Worm (Caenorhabditis elegans) whole organism, L3 larva: ENCODE results near the gene Y59H11AM.4.

Experiments used
- R02D3.7 ChIP-seq: fragments of 150-350 bp; optimal IDR thresholded peaks from 2 replicates; lab custom pipeline; 2014; ENCODE audit warnings: missing biosample characterization, missing genetic modification characterization
- ZK546.5 ChIP-seq: sonication (generic microtip); optimal IDR thresholded peaks from 2 replicates; lab custom pipeline; 2017; ENCODE audit warnings: missing biosample characterization, missing genetic modification characterization
- aly-2 ChIP-seq: fragments of 150-350 bp; optimal IDR thresholded peaks from 2 replicates; lab custom pipeline; 2014; ENCODE audit warnings: missing biosample characterization, missing genetic modification characterization
- ceh-16 ChIP-seq: sonication (generic microtip); optimal IDR thresholded peaks from 2 replicates; lab custom pipeline; 2017; ENCODE audit warnings: missing biosample characterization, missing genetic modification characterization
- ceh-28 ChIP-seq: fragments of 150-350 bp; optimal IDR thresholded peaks from 2 replicates; lab custom pipeline; 2014; ENCODE audit warnings: missing biosample characterization, missing genetic modification reagents, missing genetic modification characterization
- ceh-82 ChIP-seq: fragments of 150-350 bp; optimal IDR thresholded peaks from 2 replicates; lab custom pipeline; 2014; ENCODE audit warnings: missing biosample characterization, missing genetic modification characterization
- ceh-9 ChIP-seq: sonication (generic microtip); optimal IDR thresholded peaks from 2 replicates; lab custom pipeline; 2018; ENCODE audit warnings: missing biosample characterization, missing genetic modification characterization
- egl-27 ChIP-seq: sonication (generic microtip); optimal IDR thresholded peaks from 4 replicates; lab custom pipeline; 2017; ENCODE audit warnings: missing biosample characterization, missing genetic modification reagents, missing genetic modification characterization
- egl-5 ChIP-seq: fragments of 150-350 bp; optimal IDR thresholded peaks from 2 replicates; lab custom pipeline; 2017; ENCODE audit warnings: missing biosample characterization, missing genetic modification reagents, missing genetic modification characterization, inconsistent platforms
- elt-2 ChIP-seq: sonication (generic microtip); optimal IDR thresholded peaks from 2 replicates; lab custom pipeline; 2016; ENCODE audit warnings: missing genetic modification reagents, mild to moderate bottlenecking, missing genetic modification characterization, missing compliant biosample characterization
- elt-3 ChIP-seq, 3 experiments: fragments of 150-350 bp in 1 of 3; sonication (generic microtip) in 2 of 3; optimal IDR thresholded peaks; 2 replicates in 2 of 3; 4 replicates in 1 of 3; lab custom pipeline; 2014 to 2017; ENCODE audit warnings: missing biosample characterization in 3 of 3, missing genetic modification characterization in 3 of 3
- eor-1 ChIP-seq, 2 experiments: fragments of 150-350 bp; optimal IDR thresholded peaks; 2 replicates each; lab custom pipeline; 2014 to 2018; ENCODE audit warnings: missing biosample characterization in 2 of 2, missing genetic modification characterization in 2 of 2
- fkh-10 ChIP-seq: sonication (generic microtip); optimal IDR thresholded peaks from 2 replicates; lab custom pipeline; 2017; ENCODE audit warnings: missing biosample characterization, missing genetic modification reagents, missing genetic modification characterization
- fkh-2 ChIP-seq: fragments of 150-350 bp; optimal IDR thresholded peaks from 2 replicates; lab custom pipeline; 2014; ENCODE audit warnings: missing biosample characterization, missing genetic modification reagents, missing genetic modification characterization
- hmg-11 ChIP-seq: sonication (generic microtip); optimal IDR thresholded peaks from 2 replicates; lab custom pipeline; 2016; ENCODE audit warnings: missing genetic modification characterization, missing compliant biosample characterization
- jun-1 ChIP-seq: fragments of 150-350 bp; optimal IDR thresholded peaks from 2 replicates; lab custom pipeline; 2014; ENCODE audit warnings: missing biosample characterization, missing genetic modification reagents, missing genetic modification characterization
- lin-15B ChIP-seq: fragments of 150-350 bp; optimal IDR thresholded peaks from 2 replicates; lab custom pipeline; 2014; ENCODE audit warnings: missing biosample characterization, missing genetic modification characterization
- lin-39 ChIP-seq: fragments of 150-350 bp; optimal IDR thresholded peaks from 2 replicates; lab custom pipeline; 2018; ENCODE audit warnings: missing biosample characterization, missing genetic modification reagents, missing genetic modification characterization
- lsy-12 ChIP-seq: sonication (generic microtip); optimal IDR thresholded peaks from 2 replicates; lab custom pipeline; 2016; ENCODE audit warnings: mild to moderate bottlenecking, missing genetic modification characterization, missing compliant biosample characterization
- mdl-1 ChIP-seq: fragments of 150-350 bp; optimal IDR thresholded peaks from 2 replicates; lab custom pipeline; 2014; ENCODE audit warnings: missing biosample characterization, missing genetic modification characterization
- mml-1 ChIP-seq: fragments of 150-350 bp; sonication (generic microtip); optimal IDR thresholded peaks from 3 replicates; lab custom pipeline; 2014; ENCODE audit warnings: missing biosample characterization, missing genetic modification characterization
- nfya-1 ChIP-seq: sonication (generic microtip); optimal IDR thresholded peaks from 2 replicates; lab custom pipeline; 2017; ENCODE audit warnings: missing genetic modification characterization, mild to moderate bottlenecking, missing compliant biosample characterization, antibody characterized with exemption, moderate library complexity; ENCODE audit not compliant: insufficient read depth
- nhr-11 ChIP-seq: fragments of 150-350 bp; optimal IDR thresholded peaks from 2 replicates; lab custom pipeline; 2014; ENCODE audit warnings: missing biosample characterization, missing genetic modification characterization
- nhr-12 ChIP-seq: fragments of 150-350 bp; optimal IDR thresholded peaks from 2 replicates; lab custom pipeline; 2014; ENCODE audit warnings: missing biosample characterization, missing genetic modification characterization
- nhr-237 ChIP-seq: fragments of 150-350 bp; optimal IDR thresholded peaks from 2 replicates; lab custom pipeline; 2014; ENCODE audit warnings: missing biosample characterization, missing genetic modification characterization
- nhr-25 ChIP-seq: sonication (generic microtip); optimal IDR thresholded peaks from 2 replicates; lab custom pipeline; 2017; ENCODE audit warnings: missing biosample characterization, missing genetic modification characterization
- nhr-28 ChIP-seq: fragments of 150-350 bp; optimal IDR thresholded peaks from 2 replicates; lab custom pipeline; 2014; ENCODE audit warnings: missing biosample characterization, missing genetic modification characterization
- nhr-43 ChIP-seq: sonication (generic microtip); optimal IDR thresholded peaks from 2 replicates; lab custom pipeline; 2016; ENCODE audit warnings: mild to moderate bottlenecking, missing genetic modification characterization, missing compliant biosample characterization; ENCODE audit not compliant: poor library complexity, severe bottlenecking
- nhr-67 ChIP-seq: fragments of 150-350 bp; optimal IDR thresholded peaks from 2 replicates; lab custom pipeline; 2014; ENCODE audit warnings: missing biosample characterization, missing genetic modification characterization
- nhr-76 ChIP-seq: fragments of 150-350 bp; sonication (generic microtip); optimal IDR thresholded peaks from 5 replicates; lab custom pipeline; 2014; ENCODE audit warnings: missing biosample characterization, missing genetic modification characterization
- nhr-77 ChIP-seq: fragments of 150-350 bp; optimal IDR thresholded peaks from 2 replicates; lab custom pipeline; 2014; ENCODE audit warnings: missing biosample characterization, missing genetic modification characterization
- pha-4 ChIP-seq: fragments of 150-350 bp; optimal IDR thresholded peaks from 2 replicates; lab custom pipeline; 2014; ENCODE audit warnings: missing biosample characterization, missing genetic modification reagents, missing genetic modification characterization
- pqm-1 ChIP-seq: fragments of 150-350 bp; optimal IDR thresholded peaks from 2 replicates; lab custom pipeline; 2017; ENCODE audit warnings: missing biosample characterization, missing genetic modification characterization, inconsistent platforms
- skn-1 ChIP-seq: fragments of 150-350 bp; optimal IDR thresholded peaks from 2 replicates; lab custom pipeline; 2014; ENCODE audit warnings: missing biosample characterization, missing genetic modification characterization
- tbx-2 ChIP-seq: sonication (generic microtip); optimal IDR thresholded peaks from 2 replicates; lab custom pipeline; 2016; ENCODE audit warnings: mild to moderate bottlenecking, missing genetic modification characterization, missing compliant biosample characterization
- unc-62 ChIP-seq: fragments of 150-350 bp; sonication (generic microtip); optimal IDR thresholded peaks from 4 replicates; lab custom pipeline; 2014; ENCODE audit warnings: missing biosample characterization, missing genetic modification reagents, missing genetic modification characterization
- zag-1 ChIP-seq: fragments of 150-350 bp; optimal IDR thresholded peaks from 2 replicates; lab custom pipeline; 2014; ENCODE audit warnings: missing biosample characterization, missing genetic modification characterization
- ztf-11 ChIP-seq: fragments of 150-350 bp; optimal IDR thresholded peaks from 2 replicates; lab custom pipeline; 2014; ENCODE audit warnings: missing biosample characterization, missing genetic modification characterization
- ztf-4 ChIP-seq: fragments of 150-350 bp; optimal IDR thresholded peaks from 2 replicates; lab custom pipeline; 2014; ENCODE audit warnings: missing biosample characterization, missing genetic modification characterization

Y59H11AM.4 gene

DNA sequence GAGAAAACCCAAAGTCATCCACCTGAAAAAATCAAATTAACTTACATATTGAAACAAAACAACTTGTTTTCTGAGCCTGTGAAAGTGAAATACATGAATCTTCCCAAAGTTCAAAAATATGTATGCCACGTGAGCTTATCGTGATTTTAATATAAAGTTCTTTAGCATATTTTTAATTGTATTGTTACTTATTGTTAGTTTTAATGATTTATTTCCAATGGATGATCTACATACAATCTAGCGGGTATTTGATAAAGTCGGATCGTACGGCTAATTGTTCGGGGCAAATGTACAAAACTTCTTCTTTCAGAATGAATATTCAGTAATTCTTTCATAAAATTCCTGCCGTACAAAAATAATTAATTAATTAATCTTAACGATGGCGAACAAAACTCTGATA lies at the start of gene Y59H11AM.4:
TSS of gene Y59H11AM.4 (minus strand) at position 101 of the 400 bp plus-strand sequence.
- TF ChIP-seq jun-1 (tag; lab: Kevin White, UChicago) (no peak), lin-39 (no peak), tbx-2 (no peak), nhr-43 (no peak), ceh-9 (tag; lab: Kevin White, UChicago) (no peak), ZK546.5 (no peak), skn-1 (tag; lab: Kevin White, UChicago) (no peak), zag-1 (tag; lab: Kevin White, UChicago) (no peak), pha-4 (tag; lab: Kevin White, UChicago) (no peak), fkh-2 (no peak), nhr-77 (no peak), aly-2 (no peak), elt-2 (no peak)

- TF ChIP-seq ceh-82 (tag; lab: Kevin White, UChicago): no peak
- TF ChIP-seq nfya-1: peak; percentile 31
- TF ChIP-seq pha-4 (tag; lab: Kevin White, UChicago): peak; percentile 40
- no peak for TF ChIP-seq elt-3 (tag; optimal IDR thresholded peaks at IDR 0.05; lab: Kevin White, UChicago)
- TF ChIP-seq mml-1 (tag; lab: Kevin White, UChicago): no peak
- no peak for TF ChIP-seq aly-2
- no peak for TF ChIP-seq nhr-67
- TF ChIP-seq lin-15B (tag; lab: Kevin White, UChicago): peak; percentile 13
Measured at ce11 chrIV:8618698-8619097, 48.5 kb upstream of the Y59H11AM.4 start, which contains the start of gene F42A9.8. F42A9.8 (minus strand) TSS chrIV:8618785.

DNA sequence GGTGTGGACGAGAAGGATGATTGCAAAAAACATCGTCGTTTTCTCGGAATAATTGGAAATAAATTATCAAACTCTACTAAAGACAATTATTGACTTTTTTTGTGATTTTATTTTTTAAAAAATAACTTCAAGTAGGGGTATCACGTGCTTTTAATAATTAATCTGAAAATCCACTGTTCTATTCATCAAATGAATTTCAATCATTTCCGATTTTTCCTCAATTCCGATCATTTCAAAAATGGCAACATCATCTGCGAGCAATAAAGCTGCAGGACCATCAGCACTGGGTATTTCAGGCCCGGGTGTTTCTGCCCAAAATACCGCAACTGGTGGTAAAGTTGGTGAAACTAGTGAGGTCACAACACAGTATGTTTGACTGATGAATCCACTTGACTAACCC lies 46.9 kb upstream of the Y59H11AM.4 start, which contains the start of the genes F42A9.7 and F42A9.3:
TSS of gene F42A9.7 (minus strand) at position 101 of the 400 bp plus-strand sequence.
TSS of gene F42A9.3 (plus strand) at position 214 of the 400 bp plus-strand sequence.
- TF ChIP-seq nhr-25 (tag; lab: Kevin White, UChicago) (no peak), nhr-77 (no peak)

ce11 chrIV:8615314-8615713 lies 45.2 kb upstream of the Y59H11AM.4 start:
- TF ChIP-seq hmg-11 (tag; lab: Kevin White, UChicago) (no peak), pha-4 (tag; lab: Kevin White, UChicago) (no peak), mdl-1 (tag; lab: Kevin White, UChicago) (no peak), nhr-77 (no peak), ztf-11 (tag; lab: Kevin White, UChicago) (no peak), ceh-28 (tag; lab: Kevin White, UChicago) (no peak), jun-1 (tag; lab: Kevin White, UChicago) (no peak), nhr-67 (no peak), fkh-10 (GFP tag; lab: Kevin White, UChicago) (no peak), unc-62 (no peak), nhr-11 (tag; lab: Kevin White, UChicago) (no peak), aly-2 (no peak), mml-1 (tag; lab: Kevin White, UChicago) (no peak), skn-1 (tag; lab: Kevin White, UChicago) (no peak), nhr-12 (tag; lab: Kevin White, UChicago) (no peak)

DNA sequence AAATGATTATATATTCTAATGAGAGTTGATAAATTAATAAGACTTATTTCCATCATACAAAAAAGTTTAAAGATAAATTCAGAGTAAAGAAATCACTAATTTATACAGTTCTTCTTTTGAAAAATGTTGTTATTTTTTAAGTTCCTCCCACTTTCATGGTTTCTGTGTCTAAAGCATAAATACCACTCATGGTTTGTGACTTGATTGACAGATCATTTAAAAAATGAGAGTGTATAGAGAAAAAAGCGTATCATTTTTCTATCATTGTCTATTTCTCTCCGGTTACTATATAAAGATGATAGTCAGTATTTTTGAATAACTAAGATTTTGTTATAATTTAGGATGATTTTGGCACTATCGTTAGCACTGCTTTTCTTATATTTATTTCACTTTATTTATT lies 44.5 kb upstream of the Y59H11AM.4 start, which contains the start of gene cyp-33E3:
TSS of gene cyp-33E3 (plus strand) at position 316 of the 400 bp plus-strand sequence.
- TF ChIP-seq ztf-11 (tag; lab: Kevin White, UChicago) (no peak), elt-2 (peak; percentile 17), ztf-4 (no peak)

DNA sequence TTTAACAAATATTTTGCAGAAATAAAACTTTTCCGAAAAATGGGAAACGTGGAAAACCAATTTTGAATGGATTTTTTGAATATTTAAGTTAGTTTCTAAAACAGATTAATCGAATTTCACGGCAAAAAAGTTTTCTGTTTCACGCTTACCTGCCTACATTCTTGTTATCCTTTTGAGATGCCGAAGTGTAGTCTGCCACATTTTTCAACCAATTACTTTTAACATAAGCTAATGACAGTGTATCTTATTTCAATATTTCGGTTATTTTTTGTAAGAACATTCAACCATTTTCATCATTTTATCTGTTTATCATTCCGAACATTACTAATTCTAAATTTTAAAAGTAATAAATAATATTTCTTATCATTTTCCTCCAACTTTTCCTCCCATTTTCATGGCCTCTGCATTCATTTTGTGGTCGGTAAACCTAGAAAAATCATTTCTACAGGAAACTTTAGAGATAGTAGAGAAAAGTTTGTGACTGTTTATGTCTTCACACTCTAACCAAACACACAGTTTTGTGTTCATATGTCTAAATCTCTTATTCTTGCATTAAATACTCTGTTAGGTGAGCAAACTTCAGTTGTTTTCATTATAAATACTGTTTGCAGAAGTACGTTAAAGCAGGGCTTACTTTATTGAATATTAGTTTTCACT lies 41.9 kb upstream of the Y59H11AM.4 start, which contains the start of the genes F42A9.17 and cyp-33E2:
TSS of gene F42A9.17 (minus strand) at position 51 of the 657 bp plus-strand sequence.
TSS of gene cyp-33E2 (plus strand) at position 449 of the 657 bp plus-strand sequence.
- no peak for TF ChIP-seq nhr-237 (tag; lab: Kevin White, UChicago)
- TF ChIP-seq ztf-4: no peak
- no peak for TF ChIP-seq lsy-12
- TF ChIP-seq elt-2: peak; percentile 67
- TF ChIP-seq nhr-12 (tag; lab: Kevin White, UChicago): no peak
- no peak for TF ChIP-seq nhr-77
- no peak for TF ChIP-seq lin-15B (tag; lab: Kevin White, UChicago)
- TF ChIP-seq fkh-2: no peak
- no peak for TF ChIP-seq aly-2
- TF ChIP-seq ZK546.5: no peak
- TF ChIP-seq nhr-76 (tag; lab: Kevin White, UChicago): no peak
- TF ChIP-seq ceh-28 (tag; lab: Kevin White, UChicago): no peak
- TF ChIP-seq nhr-28 (tag; lab: Kevin White, UChicago): no peak
- TF ChIP-seq ztf-11 (tag; lab: Kevin White, UChicago): no peak
- TF ChIP-seq nhr-43: no peak
- TF ChIP-seq mml-1 (tag; lab: Kevin White, UChicago): no peak
- TF ChIP-seq egl-27 (tag; lab: Kevin White, UChicago): no peak
- no peak for TF ChIP-seq fkh-10 (GFP tag; lab: Kevin White, UChicago)
- no peak for TF ChIP-seq nfya-1
- TF ChIP-seq R02D3.7 (tag; lab: Kevin White, UChicago): no peak
- TF ChIP-seq pqm-1 (tag; lab: Kevin White, UChicago): peak; percentile 83
- peak; percentile 91 for TF ChIP-seq pha-4 (tag; lab: Kevin White, UChicago)
- TF ChIP-seq eor-1 (tag; optimal IDR thresholded peaks at IDR 0.05; lab: Kevin White, UChicago): no peak
- TF ChIP-seq egl-5 (tag; lab: Kevin White, UChicago): no peak
- no peak for TF ChIP-seq ceh-16 (tag; lab: Kevin White, UChicago)
